Worm (Caenorhabditis elegans) whole organism, midembryonic: ENCODE results near the gene abl-1.

Source experiments
- T22C8.4 ChIP-seq: fragments of 200-800 bp; sonication (Bioruptor generic); IDR thresholded peaks from 2 replicates; pipeline ENCODE4 v1.3.6; 2022; ENCODE audit warnings: missing genetic modification characterization, missing compliant biosample characterization
- cog-1 ChIP-seq: sonication (generic microtip); optimal IDR thresholded peaks from 2 replicates; lab custom pipeline; 2016; ENCODE audit warnings: missing genetic modification characterization, missing compliant biosample characterization
- flt-1 ChIP-seq: fragments of 200-800 bp; sonication (Bioruptor generic); IDR thresholded peaks from 2 replicates; pipeline ENCODE4 v1.3.6; 2022; ENCODE audit warnings: missing genetic modification characterization, missing compliant biosample characterization
- med-1 ChIP-seq: sonication (generic microtip); optimal IDR thresholded peaks from 2 replicates; lab custom pipeline; 2017; ENCODE audit warnings: missing genetic modification characterization, mild to moderate bottlenecking, missing compliant biosample characterization, antibody characterized with exemption, missing genetic modification reagents; ENCODE audit not compliant: insufficient read depth
- ref-1 ChIP-seq: fragments of 200-800 bp; sonication (Bioruptor generic); conservative IDR thresholded peaks from 2 replicates; pipeline ENCODE4 v1.3.6; 2022; ENCODE audit warnings: missing genetic modification reagents, missing genetic modification characterization, missing compliant biosample characterization

- TF ChIP-seq cog-1 (no peak), flt-1 (no peak), T22C8.4 (GFP tag; lab: Robert Waterston, UW) (no peak), med-1 (GFP tag; lab: Kevin White, UChicago) (no peak), ref-1 (GFP tag; lab: Robert Waterston, UW) (no peak)
These were observed 4.4 kb upstream of the abl-1 start, which contains the start of gene M79.2 for ce11 chrX:10628454-10628853.
